Worm (Caenorhabditis elegans): ENCODE data around the gene ins-34.

DNA sequence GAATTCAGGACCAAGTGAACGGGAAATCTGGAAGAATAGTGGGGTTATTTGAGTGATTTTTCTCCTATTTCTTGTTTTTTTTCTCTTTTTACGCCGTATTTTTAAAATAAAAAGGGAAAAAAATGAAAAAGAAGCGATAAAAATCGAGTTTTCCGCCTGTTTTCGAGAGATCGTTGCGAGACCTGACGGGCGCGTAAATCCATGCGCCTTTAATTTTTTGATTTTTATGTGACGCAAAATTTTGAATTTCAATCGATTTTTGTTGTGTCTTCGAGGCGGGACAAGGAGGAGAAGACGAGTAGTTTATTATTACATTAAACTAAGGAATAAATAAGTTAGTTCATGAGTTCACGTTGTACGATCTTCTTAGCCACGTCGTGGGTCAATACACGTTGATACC lies 7.2 kb downstream of the ins-34 start:
- TF ChIP-seq ztf-11 (tag; optimal IDR thresholded peaks at IDR 0.05) (no peak), unc-39 (tag; optimal IDR thresholded peaks at IDR 0.05) (no peak), unc-62 (GFP tag; optimal IDR thresholded peaks at IDR 0.05) (no peak), mep-1 (tag; optimal IDR thresholded peaks at IDR 0.05) (no peak), nhr-12 (tag; optimal IDR thresholded peaks at IDR 0.05) (no peak), nhr-76 (tag; optimal IDR thresholded peaks at IDR 0.05) (no peak), nhr-237 (tag; optimal IDR thresholded peaks at IDR 0.05) (no peak), lin-13 (tag; optimal IDR thresholded peaks at IDR 0.05) (no peak), ceh-83 (GFP tag; optimal IDR thresholded peaks at IDR 0.05) (no peak)

All from whole organism, mixed stage, embryonic.